Worm (Caenorhabditis elegans): ENCODE results near the gene Y38H6C.21.

Y38H6C.21 gene

ce11 chrV:20525816-20526459 lies 29.1 kb downstream of the Y38H6C.21 start, which contains the start of the genes srh-166 and Y38H6C.24:
Gene srh-166, minus strand, starts transcription at chrV:20525866.
Gene Y38H6C.24, plus strand, starts transcription at chrV:20526435.
- TF ChIP-seq ceh-34 (tag; optimal IDR thresholded peaks at IDR 0.05) (no peak), elt-2 (tag; optimal IDR thresholded peaks at IDR 0.05) (peak; percentile 83)

ce11 chrV:20522219-20522618 lies 32.8 kb downstream of the Y38H6C.21 start, which contains the start of the genes Y38H6C.9 and fbxa-150:
Gene Y38H6C.9, minus strand, starts transcription at chrV:20522270.
Gene fbxa-150, plus strand, starts transcription at chrV:20522598.
- TF ChIP-seq lin-11 (tag; optimal IDR thresholded peaks at IDR 0.05) (no peak), C38D4.7 (GFP tag; optimal IDR thresholded peaks at IDR 0.05) (no peak), sdc-2 (tag; optimal IDR thresholded peaks at IDR 0.05) (no peak), eyg-1 (tag; optimal IDR thresholded peaks at IDR 0.05) (no peak), dve-1 (tag; optimal IDR thresholded peaks at IDR 0.05) (no peak), ceh-14 (tag; optimal IDR thresholded peaks at IDR 0.05) (no peak), ets-4 (tag; optimal IDR thresholded peaks at IDR 0.05) (no peak), hlh-8 (tag; optimal IDR thresholded peaks at IDR 0.05) (no peak), ceh-2 (tag; optimal IDR thresholded peaks at IDR 0.05) (no peak)

ce11 chrV:20518927-20519326 lies 36.1 kb downstream of the Y38H6C.21 start, which contains the start of gene Y38H6C.25:
Gene Y38H6C.25, plus strand, starts transcription at chrV:20519227.
- TF ChIP-seq odd-2 (tag; optimal IDR thresholded peaks at IDR 0.05) (no peak), T23F11.4 (GFP tag; optimal IDR thresholded peaks at IDR 0.05) (no peak), nfya-1 (tag; optimal IDR thresholded peaks at IDR 0.05) (no peak), ceh-34 (tag; optimal IDR thresholded peaks at IDR 0.05) (no peak), pqm-1 (tag; optimal IDR thresholded peaks at IDR 0.05) (no peak), unc-55 (GFP tag; optimal IDR thresholded peaks at IDR 0.05) (no peak), syd-9 (tag; optimal IDR thresholded peaks at IDR 0.05) (no peak), Y22D7AL.16 (tag; optimal IDR thresholded peaks at IDR 0.05) (no peak), rnt-1 (tag; optimal IDR thresholded peaks at IDR 0.05) (no peak), fkh-6 (tag; optimal IDR thresholded peaks at IDR 0.05) (no peak), K09A11.1 (tag; optimal IDR thresholded peaks at IDR 0.05; ENCODE audit: insufficient read depth) (no peak), pax-1 (tag; optimal IDR thresholded peaks at IDR 0.05) (no peak), hlh-15 (tag; optimal IDR thresholded peaks at IDR 0.05) (no peak), ref-2 (tag; optimal IDR thresholded peaks at IDR 0.05) (no peak), pha-4 (tag; optimal IDR thresholded peaks at IDR 0.05) (no peak), ceh-2 (tag; optimal IDR thresholded peaks at IDR 0.05) (no peak), npax-4 (tag; optimal IDR thresholded peaks at IDR 0.05) (no peak), tbx-2 (tag; optimal IDR thresholded peaks at IDR 0.05) (no peak)

DNA sequence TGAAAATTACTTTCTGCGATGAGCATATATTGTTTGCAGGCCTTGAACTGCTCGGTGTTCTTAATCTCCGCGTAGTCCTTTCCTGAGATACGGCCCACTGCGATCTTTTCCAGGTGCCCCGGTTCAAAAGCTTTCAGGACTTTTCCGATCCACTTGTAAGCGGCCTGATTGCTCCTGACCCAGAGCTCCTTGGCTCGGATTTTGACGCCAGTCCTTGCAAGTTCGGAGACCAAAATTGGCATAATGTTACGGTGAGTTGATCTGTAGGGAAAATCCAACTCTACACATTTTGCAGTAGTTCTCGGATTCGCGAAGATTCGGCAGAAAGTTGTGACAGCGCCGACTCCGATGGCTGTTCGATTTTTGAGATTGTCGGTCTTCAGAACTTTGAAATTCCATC lies 38.1 kb downstream of the Y38H6C.21 start:
- TF ChIP-seq sox-2 (GFP tag; IDR thresholded peaks at IDR 0.05) (no peak), fkh-6 (tag; optimal IDR thresholded peaks at IDR 0.05) (no peak), rnt-1 (tag; optimal IDR thresholded peaks at IDR 0.05) (no peak), dmd-4 (tag; optimal IDR thresholded peaks at IDR 0.05; ENCODE audit: borderline replicate concordance) (no peak), ttx-3 (tag; optimal IDR thresholded peaks at IDR 0.05) (no peak), ceh-48 (tag; optimal IDR thresholded peaks at IDR 0.05) (no peak), pax-1 (tag; optimal IDR thresholded peaks at IDR 0.05) (no peak), syd-9 (tag; optimal IDR thresholded peaks at IDR 0.05) (no peak), madf-2 (tag; optimal IDR thresholded peaks at IDR 0.05) (no peak), elt-2 (tag; optimal IDR thresholded peaks at IDR 0.05) (no peak), hlh-15 (tag; optimal IDR thresholded peaks at IDR 0.05) (no peak), K09A11.1 (tag; optimal IDR thresholded peaks at IDR 0.05; ENCODE audit: insufficient read depth) (no peak), ceh-14 (tag; optimal IDR thresholded peaks at IDR 0.05) (no peak), ceh-34 (tag; optimal IDR thresholded peaks at IDR 0.05) (no peak), Y22D7AL.16 (tag; optimal IDR thresholded peaks at IDR 0.05) (no peak), F13H6.1 (tag; optimal IDR thresholded peaks at IDR 0.05) (no peak), ceh-24 (tag; optimal IDR thresholded peaks at IDR 0.05) (no peak), hlh-6 (tag; optimal IDR thresholded peaks at IDR 0.05) (no peak)

All from whole organism, late embryonic.